Worm (Caenorhabditis elegans): ENCODE data around the gene T02B11.6.

T02B11.6 gene

DNA sequence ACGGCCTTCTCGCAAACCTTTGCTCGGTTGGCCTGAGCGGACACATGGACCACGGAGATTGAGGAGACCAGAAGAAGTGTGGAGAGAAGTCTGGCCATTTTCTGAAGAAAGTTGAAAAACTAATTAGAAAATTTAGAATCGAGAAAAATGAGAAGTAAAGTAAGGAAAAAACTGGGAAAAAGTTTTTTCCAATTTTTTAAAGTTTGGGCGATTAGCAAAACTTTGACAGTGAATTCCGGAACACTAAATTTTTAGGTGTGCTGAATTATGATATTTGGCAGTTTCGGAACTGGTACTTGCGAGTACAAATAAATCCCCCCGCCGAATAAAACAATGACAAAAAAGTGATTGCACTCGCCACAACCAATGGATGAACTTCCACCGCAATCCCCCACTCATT is 22.4 kb downstream of the T02B11.6 start, which contains the start of gene T02B11.3:
Gene T02B11.3, minus strand, starts transcription at position 101 of the 400 bp plus-strand sequence.
- TF ChIP-seq unc-62 (GFP tag; optimal IDR thresholded peaks at IDR 0.05) (no peak), nhr-23 (tag; optimal IDR thresholded peaks at IDR 0.05) (no peak), ceh-82 (tag; optimal IDR thresholded peaks at IDR 0.05) (no peak), sma-3 (GFP tag; optimal IDR thresholded peaks at IDR 0.05) (no peak), ztf-1 (GFP tag; conservative IDR thresholded peaks at IDR 0.05) (no peak), gmeb-1 (tag; optimal IDR thresholded peaks at IDR 0.05) (no peak), aly-2 (tag; optimal IDR thresholded peaks at IDR 0.05) (no peak), alr-1 (tag; optimal IDR thresholded peaks at IDR 0.05) (no peak), sem-4 (tag; optimal IDR thresholded peaks at IDR 0.05) (no peak), unc-39 (tag; optimal IDR thresholded peaks at IDR 0.05) (no peak), unc-55 (GFP tag; optimal IDR thresholded peaks at IDR 0.05) (no peak), nhr-237 (tag; optimal IDR thresholded peaks at IDR 0.05) (no peak), mab-5 (tag; optimal IDR thresholded peaks at IDR 0.05) (no peak), mdl-1 (tag; optimal IDR thresholded peaks at IDR 0.05) (no peak), ceh-16 (tag; optimal IDR thresholded peaks at IDR 0.05) (no peak)

DNA sequence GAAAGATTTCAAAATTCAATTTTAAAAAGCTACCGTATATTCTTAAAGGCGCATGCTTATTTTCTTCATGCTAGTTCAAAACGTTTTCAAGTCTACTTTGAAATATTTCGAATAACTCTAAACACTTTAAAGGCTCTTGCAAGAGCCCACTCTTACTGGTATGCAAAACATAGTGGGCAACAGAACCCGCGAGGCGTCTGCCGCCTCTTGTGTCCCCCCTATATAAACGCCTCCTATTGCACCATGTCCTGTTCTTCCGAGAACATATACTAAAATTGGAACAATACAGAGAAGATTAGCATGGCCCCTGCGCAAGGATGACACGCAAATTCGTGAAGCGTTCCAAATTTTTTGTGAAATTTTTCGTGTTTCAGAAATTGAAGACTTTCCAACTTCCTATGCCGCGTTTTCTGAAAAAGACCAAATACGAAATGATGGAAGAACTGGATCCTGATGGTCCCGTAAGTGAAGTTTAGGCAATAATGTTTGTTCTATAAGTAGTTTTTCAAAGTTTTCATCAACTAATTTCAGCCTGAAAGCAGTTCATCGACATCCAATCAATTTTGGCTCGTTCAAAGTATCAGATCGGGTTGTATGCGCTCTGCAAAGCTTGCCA is 30.2 kb downstream of the T02B11.6 start:
- TF ChIP-seq sma-3 (GFP tag; optimal IDR thresholded peaks at IDR 0.05): no peak
- TF ChIP-seq snpc-4 (tag; optimal IDR thresholded peaks at IDR 0.05): peak; percentile 88

DNA sequence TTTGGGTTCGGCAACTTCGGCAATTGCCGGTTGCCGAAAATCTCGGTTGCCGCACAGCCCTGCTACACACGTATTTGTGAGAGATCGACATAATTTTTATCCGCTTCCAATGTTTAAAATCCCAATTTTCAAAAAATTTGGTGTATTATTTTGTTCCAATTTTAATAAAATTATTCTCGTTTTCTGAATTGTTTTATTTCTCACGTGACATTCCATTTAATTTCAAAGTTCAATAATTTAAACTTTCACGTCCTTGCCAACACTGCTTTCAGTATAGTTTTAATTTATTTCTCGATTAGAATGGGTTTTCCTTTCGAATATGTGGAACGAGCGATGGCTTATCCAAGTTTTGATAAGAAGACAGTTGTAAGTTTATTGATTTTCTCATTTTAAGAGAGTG is 32.6 kb downstream of the T02B11.6 start, which contains the start of gene K09C6.2:
Gene K09C6.2, plus strand, starts transcription at position 301 of the 400 bp plus-strand sequence.
- no peak for TF ChIP-seq sma-9 (GFP tag; optimal IDR thresholded peaks at IDR 0.05)
- no peak for TF ChIP-seq sma-9 (tag; optimal IDR thresholded peaks at IDR 0.05)
- TF ChIP-seq lsy-2 (tag; optimal IDR thresholded peaks at IDR 0.05): no peak
- no peak for TF ChIP-seq nhr-129 (tag; optimal IDR thresholded peaks at IDR 0.05)
- TF ChIP-seq aly-2 (tag; optimal IDR thresholded peaks at IDR 0.05): no peak
- no peak for TF ChIP-seq nhr-6 (tag; optimal IDR thresholded peaks at IDR 0.05)

DNA sequence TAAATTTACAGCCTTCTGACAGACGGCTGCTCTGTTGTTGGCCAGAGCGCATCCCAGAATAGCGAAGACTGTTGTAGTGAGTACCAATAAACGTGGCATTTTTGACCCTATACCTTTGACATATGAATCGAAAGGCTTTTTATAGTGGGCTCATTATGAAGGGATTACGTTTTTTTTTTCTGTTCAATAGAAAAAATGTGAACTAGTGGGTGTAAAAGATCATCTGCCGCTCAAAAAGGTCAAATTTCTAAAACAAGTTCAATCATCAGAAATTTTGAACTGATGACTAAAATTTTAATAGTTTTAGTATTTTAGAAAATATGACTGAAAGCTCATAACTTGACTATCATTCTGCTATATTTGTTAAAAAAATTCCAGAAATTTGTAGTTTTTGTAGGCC is 34.1 kb downstream of the T02B11.6 start, which contains the start of gene K09C6.9:
Gene K09C6.9, minus strand, starts transcription at position 101 of the 400 bp plus-strand sequence.
- TF ChIP-seq dmd-4 (tag; optimal IDR thresholded peaks at IDR 0.05) (no peak), F13H6.1 (tag; optimal IDR thresholded peaks at IDR 0.05) (no peak), nhr-25 (tag; optimal IDR thresholded peaks at IDR 0.05) (no peak), nhr-129 (tag; optimal IDR thresholded peaks at IDR 0.05) (no peak), nhr-237 (tag; optimal IDR thresholded peaks at IDR 0.05) (no peak), mbf-1 (tag; optimal IDR thresholded peaks at IDR 0.05) (no peak), crh-2 (tag; optimal IDR thresholded peaks at IDR 0.05) (no peak), ztf-11 (tag; optimal IDR thresholded peaks at IDR 0.05) (no peak), egl-27 (tag; optimal IDR thresholded peaks at IDR 0.05) (no peak), nhr-77 (tag; optimal IDR thresholded peaks at IDR 0.05) (no peak), snpc-4 (tag; optimal IDR thresholded peaks at IDR 0.05) (no peak)

DNA sequence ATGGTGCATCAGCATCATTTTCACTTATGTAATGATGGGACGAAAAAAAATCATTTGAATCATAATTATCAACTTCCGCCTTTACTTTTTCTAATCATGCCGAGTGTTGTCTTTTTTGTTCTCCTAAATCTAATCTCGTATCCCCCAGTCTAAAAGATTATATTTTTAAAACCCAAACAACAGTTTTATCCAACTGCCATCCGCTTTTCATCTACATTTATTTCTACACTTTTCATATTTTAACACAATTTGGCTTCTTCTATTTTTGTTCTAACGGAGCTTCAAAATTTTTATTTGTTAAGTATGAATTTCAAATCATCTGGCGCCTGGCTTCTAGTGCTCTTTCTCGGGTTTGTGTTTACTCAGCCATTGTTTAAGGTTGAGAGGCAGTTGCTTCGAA is 36.9 kb downstream of the T02B11.6 start, which contains the start of gene K09C6.3:
Gene K09C6.3, plus strand, starts transcription at position 301 of the 400 bp plus-strand sequence.
- no peak for TF ChIP-seq ztf-4 (tag; optimal IDR thresholded peaks at IDR 0.05)
- TF ChIP-seq elt-3 (tag; optimal IDR thresholded peaks at IDR 0.05): no peak
- no peak for TF ChIP-seq nhr-237 (tag; optimal IDR thresholded peaks at IDR 0.05)
- no peak for TF ChIP-seq lsy-2 (tag; optimal IDR thresholded peaks at IDR 0.05)
- TF ChIP-seq Y55F3AM.14 (GFP tag; optimal IDR thresholded peaks at IDR 0.05): no peak
- TF ChIP-seq nhr-25 (tag; optimal IDR thresholded peaks at IDR 0.05): no peak
- no peak for TF ChIP-seq peb-1 (tag; optimal IDR thresholded peaks at IDR 0.05)
- TF ChIP-seq skn-1 (tag; optimal IDR thresholded peaks at IDR 0.05): no peak
- TF ChIP-seq zag-1 (tag; optimal IDR thresholded peaks at IDR 0.05): no peak
- no peak for TF ChIP-seq ceh-16 (tag; optimal IDR thresholded peaks at IDR 0.05)
- no peak for TF ChIP-seq C34F6.9 (tag; optimal IDR thresholded peaks at IDR 0.05)
- no peak for TF ChIP-seq mdl-1 (tag; optimal IDR thresholded peaks at IDR 0.05)
- TF ChIP-seq crh-2 (tag; optimal IDR thresholded peaks at IDR 0.05): no peak
- no peak for TF ChIP-seq nhr-12 (tag; optimal IDR thresholded peaks at IDR 0.05)
- TF ChIP-seq egl-27 (tag; optimal IDR thresholded peaks at IDR 0.05): no peak
- TF ChIP-seq nhr-129 (tag; optimal IDR thresholded peaks at IDR 0.05): no peak
